Fruit fly (Drosophila melanogaster) S2 (cell line): Measurements from ENCODE around the gene disco-r.

Experiments
- CG8478 ChIP-seq: fragments of >200 bp; optimal IDR thresholded peaks from 2 replicates; lab custom pipeline; 2018
- CTCF ChIP-seq, 2 experiments: fragments of >200 bp; optimal IDR thresholded peaks; 2 replicates each; lab custom pipeline; 2018

DNA sequence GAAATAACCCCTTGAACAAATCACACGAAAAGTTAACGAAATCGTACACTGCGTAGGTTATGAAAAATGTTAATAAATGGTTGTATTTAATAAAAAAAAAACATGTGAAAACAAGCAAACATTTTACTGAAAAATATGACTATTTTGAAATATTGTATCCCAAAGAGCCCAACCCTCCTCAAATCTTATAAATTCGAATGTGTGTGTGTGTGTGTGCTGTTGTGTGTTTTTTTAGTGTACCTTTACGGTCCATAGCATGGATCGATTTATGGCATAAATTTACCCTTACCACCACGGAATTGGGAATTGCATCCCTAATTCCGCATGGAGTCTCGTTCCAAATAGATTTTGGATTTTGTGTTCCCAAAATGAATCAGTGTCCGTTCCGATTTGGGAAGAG lies 45.3 kb downstream of the disco-r start:
- no peak for TF ChIP-seq CTCF (optimal IDR thresholded peaks at IDR 0.05; lab: Kevin White, UChicago)
- TF ChIP-seq CG8478 (lab: Kevin White, UChicago), result no peak
